Worm (Caenorhabditis elegans): ENCODE data around the gene nhr-41.

The nhr-41 gene

ce11 chrIV:1388079-1388478 lies 2.1 kb downstream of the nhr-41 start (continued):
- TF ChIP-seq pqm-1 (tag; optimal IDR thresholded peaks at IDR 0.05) (no peak), set-16 (GFP tag; IDR thresholded peaks at IDR 0.05) (peak; percentile 47; the same call in 1 of the 2 replicates), aha-1 (tag) (peak; percentile 5), lin-29 (GFP tag; IDR thresholded peaks at IDR 0.05) (no peak), ctbp-1 (GFP tag; IDR thresholded peaks at IDR 0.05) (peak; percentile 48; the same call in 1 of the 2 replicates), egl-43 (GFP tag; IDR thresholded peaks at IDR 0.05) (peak; percentile 85), ZK337.2 (GFP tag; IDR thresholded peaks at IDR 0.05) (peak; percentile 38; the same call in 1 of the 2 replicates), T26A8.4 (GFP tag; IDR thresholded peaks at IDR 0.05) (peak; percentile 19; the same call in 1 of the 2 replicates), cey-2 (tag; optimal IDR thresholded peaks at IDR 0.05; ENCODE audit: borderline replicate concordance, insufficient read depth) (no peak), unc-62 (GFP tag; optimal IDR thresholded peaks at IDR 0.05 in 1 of 2) (no peak), unc-62 (tag; optimal IDR thresholded peaks at IDR 0.05) (no peak), hlh-11 (tag; optimal IDR thresholded peaks at IDR 0.05) (peak; percentile 45), Y75B8A.6 (GFP tag; IDR thresholded peaks at IDR 0.05) (no peak), daf-8 (GFP tag; IDR thresholded peaks at IDR 0.05) (no peak), dve-1 (tag; optimal IDR thresholded peaks at IDR 0.05; ENCODE audit: insufficient read depth) (peak; percentile 38), F49E8.2 (tag; optimal IDR thresholded peaks at IDR 0.05; ENCODE audit: borderline replicate concordance) (no peak), Y5F2A.4 (GFP tag; optimal IDR thresholded peaks at IDR 0.05) (peak; percentile 5), daf-16 (GFP tag; optimal IDR thresholded peaks at IDR 0.05) (peak in 1 of 2 experiments; percentile 13), daf-16 (tag; optimal IDR thresholded peaks at IDR 0.05) (peak; percentile 4), ztf-11 (tag; optimal IDR thresholded peaks at IDR 0.05) (no peak), R02D3.7 (tag; optimal IDR thresholded peaks at IDR 0.05) (no peak), Y48G9A.11 (GFP tag; IDR thresholded peaks at IDR 0.05) (peak; percentile 66), mxl-3 (GFP tag; optimal IDR thresholded peaks at IDR 0.05) (peak; percentile 39), zip-11 (GFP tag; IDR thresholded peaks at IDR 0.05) (peak; percentile 8; the same call in 1 of the 2 replicates), nhr-102 (tag; optimal IDR thresholded peaks at IDR 0.05) (peak; percentile 36), nhr-11 (tag; optimal IDR thresholded peaks at IDR 0.05) (no peak), nhr-6 (tag; optimal IDR thresholded peaks at IDR 0.05) (no peak), nhr-111 (GFP tag; optimal IDR thresholded peaks at IDR 0.05) (no peak), mxl-2 (GFP tag; conservative IDR thresholded peaks at IDR 0.05) (no peak), Y105C5A.15 (GFP tag; IDR thresholded peaks at IDR 0.05) (no peak), vab-7 (GFP tag; IDR thresholded peaks at IDR 0.05) (peak; percentile 83)

- TF ChIP-seq attf-4 (tag; optimal IDR thresholded peaks at IDR 0.05) = no peak
- no peak for TF ChIP-seq F44E2.7 (GFP tag; IDR thresholded peaks at IDR 0.05)
- peak in 1 of 2 experiments; percentile 6 for TF ChIP-seq mdl-1 (tag; optimal IDR thresholded peaks at IDR 0.05)
- no peak for TF ChIP-seq mdt-29 (GFP tag; IDR thresholded peaks at IDR 0.05)
- TF ChIP-seq lim-7 (GFP tag; IDR thresholded peaks at IDR 0.05) = no peak
- TF ChIP-seq php-3 (GFP tag; IDR thresholded peaks at IDR 0.05) = no peak
- no peak for TF ChIP-seq hif-1 (tag; optimal IDR thresholded peaks at IDR 0.05)
- TF ChIP-seq snpc-4 (tag; optimal IDR thresholded peaks at IDR 0.05) = no peak
- no peak for TF ChIP-seq T26A8.4 (GFP tag; IDR thresholded peaks at IDR 0.05)
- peak; percentile 47 for TF ChIP-seq hlh-30 (tag; optimal IDR thresholded peaks at IDR 0.05; ENCODE audit: insufficient read depth)
- TF ChIP-seq nhr-28 (tag; optimal IDR thresholded peaks at IDR 0.05) = peak; percentile 21
Measured at ce11 chrIV:1389021-1389420, 3.0 kb downstream of the nhr-41 start.

Data from whole organism, L4 larva.